Fruit fly (Drosophila melanogaster) S2 (cell line): ENCODE measurements around the gene CG10949.

Experiments used
- CG8478 ChIP-seq: fragments of >200 bp; optimal IDR thresholded peaks from 2 replicates; lab custom pipeline; 2018
- CTCF ChIP-seq, 2 experiments: fragments of >200 bp; optimal IDR thresholded peaks; 2 replicates each; lab custom pipeline; 2018

dm6 chr2L:20370151-20370550 is 46.6 kb downstream of the CG10949 start:
- TF ChIP-seq CTCF (optimal IDR thresholded peaks at IDR 0.05; lab: Kevin White, UChicago) (no peak), CG8478 (lab: Kevin White, UChicago) (no peak)
